Worm (Caenorhabditis elegans): ENCODE results near the gene C29E4.15.

- no peak for TF ChIP-seq W03F9.2 (tag; optimal IDR thresholded peaks at IDR 0.05)
- no peak for TF ChIP-seq dao-5 (tag; optimal IDR thresholded peaks at IDR 0.05)
These were observed 5.4 kb upstream of the C29E4.15 start, which contains the start of gene gsto-1 for ce11 chrIII:7946968-7947491.
